Worm (Caenorhabditis elegans) whole organism, young adult: Measurements from ENCODE around the gene aly-1.

Source experiments
- B0035.1 ChIP-seq: sonication (generic microtip); optimal IDR thresholded peaks from 2 replicates; lab custom pipeline; 2016; ENCODE audit warnings: missing genetic modification characterization, mild to moderate bottlenecking, missing compliant biosample characterization, missing genotype, missing genetic modification reagents
- B0261.1 ChIP-seq: sonication (generic microtip); optimal IDR thresholded peaks from 2 replicates; lab custom pipeline; 2016; ENCODE audit warnings: mild to moderate bottlenecking, missing genetic modification characterization, moderate library complexity, missing compliant biosample characterization
- B0336.3 ChIP-seq: fragments of 200-800 bp; sonication (Bioruptor generic); IDR thresholded peaks from 2 replicates; pipeline ENCODE4 v1.3.6; 2022; ENCODE audit warnings: missing genetic modification characterization, missing compliant biosample characterization
- C06A6.2 ChIP-seq: fragments of 200-800 bp; sonication (Bioruptor generic); conservative IDR thresholded peaks from 2 replicates; pipeline ENCODE4 v1.3.6; 2022; ENCODE audit warnings: missing genetic modification characterization, missing compliant biosample characterization
- F22D6.2 ChIP-seq: sonication (generic microtip); optimal IDR thresholded peaks from 2 replicates; lab custom pipeline; 2016; ENCODE audit warnings: mild to moderate bottlenecking, missing genetic modification characterization, missing compliant biosample characterization
- K12H6.12 ChIP-seq: fragments of 200-800 bp; sonication (Bioruptor generic); optimal IDR thresholded peaks from 2 replicates; lab custom pipeline; 2018; ENCODE audit warnings: mild to moderate bottlenecking, missing genetic modification characterization, missing compliant biosample characterization
- Y53F4B.3 ChIP-seq: fragments of 200-800 bp; sonication (Bioruptor generic); IDR thresholded peaks from 2 replicates; pipeline ENCODE4 v1.3.6; 2022; ENCODE audit warnings: missing genetic modification reagents, missing genetic modification characterization, missing compliant biosample characterization
- Y95B8A.8 ChIP-seq: fragments of 200-800 bp; sonication (Bioruptor generic); IDR thresholded peaks from 2 replicates; pipeline ENCODE4 v1.3.6; 2022; ENCODE audit warnings: missing genetic modification reagents, missing genetic modification characterization, missing compliant biosample characterization
- aptf-3 ChIP-seq: fragments of 200-800 bp; sonication (Bioruptor generic); IDR thresholded peaks from 2 replicates; pipeline ENCODE4 v1.3.6; 2022; ENCODE audit warnings: missing genetic modification characterization, missing compliant biosample characterization
- attf-6 ChIP-seq: fragments of 200-800 bp; sonication (Bioruptor generic); IDR thresholded peaks from 2 replicates; pipeline ENCODE4 v1.3.6; 2022; ENCODE audit warnings: missing genetic modification reagents, missing genetic modification characterization, missing compliant biosample characterization
- cebp-2 ChIP-seq: fragments of 200-800 bp; sonication (Bioruptor generic); IDR thresholded peaks from 2 replicates; pipeline ENCODE4 v1.3.6; 2022; ENCODE audit warnings: missing genetic modification characterization, missing compliant biosample characterization
- chd-7 ChIP-seq: sonication (generic microtip); optimal IDR thresholded peaks from 2 replicates; lab custom pipeline; 2016; ENCODE audit warnings: mild to moderate bottlenecking, missing genetic modification characterization, moderate library complexity, missing compliant biosample characterization
- dox-1 ChIP-seq: fragments of 200-800 bp; sonication (Bioruptor generic); IDR thresholded peaks from 2 replicates; pipeline ENCODE4 v1.3.6; 2022; ENCODE audit warnings: missing genetic modification reagents, missing genetic modification characterization, missing compliant biosample characterization
- dpl-1 ChIP-seq: fragments of 150-350 bp; optimal IDR thresholded peaks from 2 replicates; lab custom pipeline; 2014; ENCODE audit warnings: missing biosample characterization, missing genetic modification reagents, missing genetic modification characterization
- efl-1 ChIP-seq: fragments of 150-350 bp; optimal IDR thresholded peaks from 2 replicates; lab custom pipeline; 2014; ENCODE audit warnings: missing biosample characterization, missing genetic modification reagents, missing genetic modification characterization
- egl-18 ChIP-seq: fragments of 200-800 bp; sonication (Bioruptor generic); IDR thresholded peaks from 2 replicates; pipeline ENCODE4 v1.3.6; 2022; ENCODE audit warnings: missing genetic modification reagents, missing genetic modification characterization, missing compliant biosample characterization
- egrh-3 ChIP-seq: fragments of 200-800 bp; sonication (Bioruptor generic); IDR thresholded peaks from 2 replicates; pipeline ENCODE4 v1.3.6; 2022; ENCODE audit warnings: missing genetic modification reagents, missing genetic modification characterization, missing compliant biosample characterization
- ekl-4 ChIP-seq: fragments of 200-800 bp; sonication (Bioruptor generic); IDR thresholded peaks from 2 replicates; pipeline ENCODE4 v1.3.6; 2022; ENCODE audit warnings: missing genetic modification reagents, missing genetic modification characterization, missing compliant biosample characterization
- fkh-3 ChIP-seq: sonication (generic microtip); optimal IDR thresholded peaks from 2 replicates; lab custom pipeline; 2016; ENCODE audit warnings: mild to moderate bottlenecking, missing genetic modification characterization, missing compliant biosample characterization
- gei-17 ChIP-seq: fragments of 200-800 bp; sonication (Bioruptor generic); optimal IDR thresholded peaks from 2 replicates; lab custom pipeline; 2018; ENCODE audit warnings: mild to moderate bottlenecking, missing genetic modification characterization, missing compliant biosample characterization
- him-1 ChIP-seq: sonication (generic microtip); optimal IDR thresholded peaks from 2 replicates; lab custom pipeline; 2016; ENCODE audit warnings: missing genotype, missing genetic modification reagents, missing genetic modification characterization, missing compliant biosample characterization
- hmg-20 ChIP-seq: fragments of 200-800 bp; sonication (Bioruptor generic); IDR thresholded peaks from 2 replicates; pipeline ENCODE4 v1.3.6; 2022; ENCODE audit warnings: missing genetic modification reagents, missing genetic modification characterization, missing compliant biosample characterization
- hsf-1 ChIP-seq: fragments of 200-800 bp; sonication (Bioruptor generic); IDR thresholded peaks from 2 replicates; pipeline ENCODE4 v1.3.6; 2022; ENCODE audit warnings: missing genetic modification reagents, missing genetic modification characterization, missing compliant biosample characterization
- lin-26 ChIP-seq: fragments of 200-800 bp; sonication (Bioruptor generic); IDR thresholded peaks from 2 replicates; pipeline ENCODE4 v1.3.6; 2022; ENCODE audit warnings: missing genetic modification reagents, missing genetic modification characterization, missing compliant biosample characterization
- lin-35 ChIP-seq, 3 experiments: fragments of 150-350 bp in 2 of 3; sonication (generic microtip) in 1 of 3; optimal IDR thresholded peaks; 2 replicates each; lab custom pipeline; 2014 to 2018; ENCODE audit warnings: missing biosample characterization in 3 of 3, missing genetic modification characterization in 3 of 3, missing genetic modification reagents in 3 of 3
- lin-54 ChIP-seq: fragments of 200-800 bp; sonication (Bioruptor generic); optimal IDR thresholded peaks from 2 replicates; lab custom pipeline; 2018; ENCODE audit warnings: mild to moderate bottlenecking, missing genetic modification characterization, missing compliant biosample characterization
- lsl-1 ChIP-seq: fragments of 200-800 bp; sonication (Bioruptor generic); optimal IDR thresholded peaks from 2 replicates; lab custom pipeline; 2018; ENCODE audit warnings: mild to moderate bottlenecking, missing genetic modification characterization, moderate library complexity, missing compliant biosample characterization
- madf-6 ChIP-seq: fragments of 200-800 bp; sonication (Bioruptor generic); IDR thresholded peaks from 2 replicates; pipeline ENCODE4 v1.3.6; 2022; ENCODE audit warnings: missing genetic modification reagents, missing genetic modification characterization, missing compliant biosample characterization
- mcd-1 ChIP-seq: fragments of 200-800 bp; sonication (Bioruptor generic); IDR thresholded peaks from 2 replicates; pipeline ENCODE4 v1.3.6; 2022; ENCODE audit warnings: missing genetic modification reagents, missing genetic modification characterization, missing compliant biosample characterization
- mel-28 ChIP-seq: sonication (generic microtip); optimal IDR thresholded peaks from 2 replicates; lab custom pipeline; 2016; ENCODE audit warnings: borderline replicate concordance, mild to moderate bottlenecking, missing genetic modification characterization, missing compliant biosample characterization
- mes-4 ChIP-seq: sonication (generic microtip); optimal IDR thresholded peaks from 2 replicates; lab custom pipeline; 2016; ENCODE audit warnings: missing genotype, missing genetic modification characterization, missing compliant biosample characterization
- nhr-90 ChIP-seq: sonication (generic microtip); optimal IDR thresholded peaks from 2 replicates; lab custom pipeline; 2016; ENCODE audit warnings: missing genotype, mild to moderate bottlenecking, missing genetic modification characterization, missing compliant biosample characterization
- repo-1 ChIP-seq: sonication (generic microtip); optimal IDR thresholded peaks from 2 replicates; lab custom pipeline; 2017; ENCODE audit warnings: mild to moderate bottlenecking, missing genetic modification characterization, missing compliant biosample characterization
- sdz-38 ChIP-seq: sonication (generic microtip); optimal IDR thresholded peaks from 2 replicates; lab custom pipeline; 2016; ENCODE audit warnings: missing genotype, missing genetic modification characterization, missing compliant biosample characterization
- snpc-1.1 ChIP-seq: sonication (generic microtip); optimal IDR thresholded peaks from 2 replicates; lab custom pipeline; 2017; ENCODE audit warnings: missing genetic modification characterization, mild to moderate bottlenecking, missing compliant biosample characterization, antibody characterized with exemption, moderate library complexity, missing genotype, missing genetic modification reagents; ENCODE audit not compliant: insufficient read depth
- snpc-1.3 ChIP-seq: sonication (generic microtip); optimal IDR thresholded peaks from 2 replicates; lab custom pipeline; 2017; ENCODE audit warnings: missing genetic modification characterization, mild to moderate bottlenecking, missing compliant biosample characterization, antibody characterized with exemption, moderate library complexity, missing genotype, missing genetic modification reagents; ENCODE audit not compliant: insufficient read depth
- snpc-3.4 ChIP-seq: sonication (generic microtip); optimal IDR thresholded peaks from 2 replicates; lab custom pipeline; 2017; ENCODE audit warnings: missing genetic modification characterization, mild to moderate bottlenecking, missing compliant biosample characterization, antibody characterized with exemption, moderate library complexity, missing genotype, missing genetic modification reagents
- snpc-4 ChIP-seq, 5 experiments: fragments of 150-350 bp in 1 of 5; sonication (generic microtip) in 4 of 5; optimal IDR thresholded peaks; 2 replicates each; lab custom pipeline; 2014 to 2018; ENCODE audit warnings: missing genetic modification characterization in 5 of 5, missing biosample characterization in 3 of 5, antibody characterized with exemption in 2 of 5, mild to moderate bottlenecking in 2 of 5, missing compliant biosample characterization in 2 of 5, missing genotype in 2 of 5, moderate library complexity in 2 of 5, missing genetic modification reagents in 1 of 5
- somi-1 ChIP-seq: fragments of 200-800 bp; sonication (Bioruptor generic); optimal IDR thresholded peaks from 2 replicates; lab custom pipeline; 2018; ENCODE audit warnings: mild to moderate bottlenecking, missing genetic modification characterization, missing compliant biosample characterization
- sptf-2 ChIP-seq: fragments of 200-800 bp; sonication (Bioruptor generic); optimal IDR thresholded peaks from 2 replicates; lab custom pipeline; 2018; ENCODE audit warnings: mild to moderate bottlenecking, missing genetic modification characterization, missing compliant biosample characterization
- tbx-9 ChIP-seq: sonication (generic microtip); optimal IDR thresholded peaks from 2 replicates; lab custom pipeline; 2016; ENCODE audit warnings: borderline replicate concordance, missing genetic modification characterization, inconsistent platforms, missing compliant biosample characterization

Gene aly-1

DNA sequence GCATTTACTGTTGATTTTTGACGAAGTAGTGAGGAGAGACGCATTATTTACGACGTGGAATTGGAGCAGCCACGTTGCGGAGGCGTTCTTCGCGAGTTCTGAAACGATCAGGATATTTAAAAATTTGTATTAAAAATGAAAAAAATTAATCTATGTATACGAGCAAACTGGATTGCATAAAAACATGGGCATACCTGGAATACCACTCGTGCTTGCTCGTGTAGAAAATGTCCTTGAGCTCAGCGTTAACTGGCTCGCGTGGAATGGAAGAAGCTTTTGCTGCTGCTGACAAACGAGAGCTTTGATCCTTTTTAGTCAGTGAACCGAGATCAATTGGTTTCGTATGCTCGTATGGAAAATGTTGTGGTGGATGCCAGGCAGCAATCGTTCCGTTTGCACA is 14.8 kb upstream of the aly-1 start, which contains the start of gene lpl-1:
lpl-1 (minus strand) TSS at position 101 of the 400 bp plus-strand sequence.
- TF ChIP-seq egl-18 (GFP tag; lab: Robert Waterston, UW) (no peak), repo-1 (tag; lab: Kevin White, UChicago) (peak; percentile 15)

ce11 chrIV:9094356-9094755 is 14.4 kb upstream of the aly-1 start, which contains the start of gene mrpl-42:
mrpl-42 (minus strand) TSS chrIV:9094456.
- TF ChIP-seq lin-26 (no peak), snpc-1.1 (tag; lab: Kevin White, UChicago) (no peak), mes-4 (tag; lab: Kevin White, UChicago) (no peak), B0035.1 (tag; lab: Kevin White, UChicago) (no peak), nhr-90 (tag; lab: Kevin White, UChicago) (no peak), tbx-9 (tag; lab: Kevin White, UChicago) (no peak), egrh-3 (no peak), snpc-3.4 (tag; lab: Kevin White, UChicago) (no peak), Y95B8A.8 (GFP tag; lab: Robert Waterston, UW) (no peak), efl-1 (GFP tag; lab: Kevin White, UChicago) (no peak), ekl-4 (GFP tag; lab: Robert Waterston, UW) (no peak), B0261.1 (no peak), lin-54 (GFP tag; lab: Kevin White, UChicago) (no peak), mcd-1 (GFP tag; lab: Robert Waterston, UW) (no peak), Y53F4B.3 (no peak), B0336.3 (GFP tag; lab: Robert Waterston, UW) (no peak), gei-17 (no peak)

ce11 chrIV:9095553-9095952 is 13.2 kb upstream of the aly-1 start, which contains the start of gene icln-1:
icln-1 (minus strand) TSS chrIV:9095653.
- TF ChIP-seq madf-6 (GFP tag; lab: Robert Waterston, UW) (peak; percentile 44; the same call in 1 of the 2 replicates), attf-6 (0 out of 2 replicates have a peak, but pooled peaks have one; percentile 35), cebp-2 (GFP tag; lab: Robert Waterston, UW) (no peak)

- TF ChIP-seq fkh-3 (tag; lab: Kevin White, UChicago) = no peak
- no peak for TF ChIP-seq C06A6.2 (GFP tag; lab: Robert Waterston, UW)
- TF ChIP-seq chd-7 (tag; lab: Kevin White, UChicago) = no peak
- no peak for TF ChIP-seq lin-35 (GFP tag; optimal IDR thresholded peaks at IDR 0.05; lab: Kevin White, UChicago)
- TF ChIP-seq snpc-1.3 (tag; lab: Kevin White, UChicago) = peak; percentile 69
- no peak for TF ChIP-seq sdz-38 (tag; lab: Kevin White, UChicago)
- no peak for TF ChIP-seq hmg-20
- no peak for TF ChIP-seq dpl-1
- TF ChIP-seq him-1 (tag; lab: Kevin White, UChicago) = no peak
- no peak for TF ChIP-seq somi-1 (GFP tag; lab: Kevin White, UChicago)
- peak; percentile 32 for TF ChIP-seq snpc-3.4 (tag; lab: Kevin White, UChicago)
- no peak for TF ChIP-seq egrh-3
- no peak for TF ChIP-seq F22D6.2 (tag; lab: Kevin White, UChicago)
- no peak for TF ChIP-seq sptf-2 (GFP tag; lab: Kevin White, UChicago)
- no peak for TF ChIP-seq dox-1 (GFP tag; lab: Robert Waterston, UW)
- no peak for TF ChIP-seq K12H6.12 (tag; lab: Kevin White, UChicago)
- no peak for TF ChIP-seq mcd-1 (GFP tag; lab: Robert Waterston, UW)
- TF ChIP-seq aptf-3 (GFP tag; lab: Robert Waterston, UW) = no peak
- peak; percentile 91 for TF ChIP-seq lsl-1 (GFP tag; lab: Kevin White, UChicago)
- no peak for TF ChIP-seq B0261.1
- TF ChIP-seq hsf-1 (GFP tag; lab: Robert Waterston, UW) = no peak
- no peak for TF ChIP-seq gei-17
- peak; percentile 81 for TF ChIP-seq madf-6 (GFP tag; lab: Robert Waterston, UW)
- TF ChIP-seq Y95B8A.8 (GFP tag; lab: Robert Waterston, UW) = no peak
- no peak for TF ChIP-seq mel-28
- no peak for TF ChIP-seq snpc-4 (GFP tag; optimal IDR thresholded peaks at IDR 0.05; lab: Kevin White, UChicago)
- TF ChIP-seq snpc-4 (tag; optimal IDR thresholded peaks at IDR 0.05; lab: Kevin White, UChicago) = peak in 2 of 4 experiments; percentile 21 to 62
Observed at ce11 chrIV:9096160-9096879, 12.4 kb upstream of the aly-1 start, which contains the start of the genes znf-706 and cpna-3. znf-706 (minus strand) TSS chrIV:9096231. cpna-3 (plus strand) TSS chrIV:9096842.
